Worm (Caenorhabditis elegans) whole organism, L2 larva: ENCODE data around the gene sec-24.1.

ENCODE experiments used
- C34F6.9 ChIP-seq: fragments of 150-350 bp; optimal IDR thresholded peaks from 2 replicates; lab custom pipeline; 2014; ENCODE audit warnings: missing biosample characterization, missing genetic modification characterization
- F13H6.1 ChIP-seq: sonication (generic microtip); optimal IDR thresholded peaks from 2 replicates; lab custom pipeline; 2016; ENCODE audit warnings: missing genetic modification characterization, missing compliant biosample characterization
- R02D3.7 ChIP-seq: fragments of 150-350 bp; optimal IDR thresholded peaks from 2 replicates; lab custom pipeline; 2014; ENCODE audit warnings: missing biosample characterization, missing genetic modification characterization
- Y55F3AM.14 ChIP-seq: fragments of 200-800 bp; sonication (Bioruptor generic); optimal IDR thresholded peaks from 2 replicates; lab custom pipeline; 2018; ENCODE audit warnings: mild to moderate bottlenecking, missing genetic modification characterization, missing compliant biosample characterization
- ZK546.5 ChIP-seq: sonication (generic microtip); optimal IDR thresholded peaks from 2 replicates; lab custom pipeline; 2017; ENCODE audit warnings: missing biosample characterization, missing genetic modification characterization
- blmp-1 ChIP-seq: sonication (generic microtip); optimal IDR thresholded peaks from 2 replicates; lab custom pipeline; 2017; ENCODE audit warnings: missing genetic modification characterization, mild to moderate bottlenecking, missing compliant biosample characterization, antibody characterized with exemption, moderate library complexity; ENCODE audit not compliant: insufficient read depth
- ceh-82 ChIP-seq: fragments of 150-350 bp; optimal IDR thresholded peaks from 2 replicates; lab custom pipeline; 2014; ENCODE audit warnings: missing biosample characterization, missing genetic modification characterization
- crh-2 ChIP-seq: sonication (generic microtip); optimal IDR thresholded peaks from 2 replicates; lab custom pipeline; 2017; ENCODE audit warnings: missing biosample characterization, missing genetic modification characterization
- dmd-4 ChIP-seq: sonication (generic microtip); optimal IDR thresholded peaks from 2 replicates; lab custom pipeline; 2017; ENCODE audit warnings: missing biosample characterization, missing genetic modification characterization
- egl-27 ChIP-seq: sonication (generic microtip); optimal IDR thresholded peaks from 3 replicates; lab custom pipeline; 2017; ENCODE audit warnings: missing biosample characterization, missing genetic modification reagents, missing genetic modification characterization
- elt-1 ChIP-seq: fragments of 150-350 bp; optimal IDR thresholded peaks from 2 replicates; lab custom pipeline; 2014; ENCODE audit warnings: missing biosample characterization, missing genetic modification characterization
- fos-1 ChIP-seq: fragments of 150-350 bp; optimal IDR thresholded peaks from 2 replicates; lab custom pipeline; 2014; ENCODE audit warnings: missing biosample characterization, missing genetic modification characterization
- gmeb-1 ChIP-seq: fragments of 150-350 bp; optimal IDR thresholded peaks from 2 replicates; lab custom pipeline; 2014; ENCODE audit warnings: missing biosample characterization, missing genetic modification characterization
- lin-11 ChIP-seq: fragments of 150-350 bp; sonication (generic microtip); optimal IDR thresholded peaks from 2 replicates; lab custom pipeline; 2014; ENCODE audit warnings: missing biosample characterization, missing genetic modification characterization, inconsistent platforms, mixed read lengths
- lin-13 ChIP-seq: fragments of 150-350 bp; optimal IDR thresholded peaks from 2 replicates; lab custom pipeline; 2014; ENCODE audit warnings: missing biosample characterization, missing genetic modification reagents, missing genetic modification characterization
- lin-39 ChIP-seq: fragments of 150-350 bp; optimal IDR thresholded peaks from 2 replicates; lab custom pipeline; 2014; ENCODE audit warnings: missing biosample characterization, missing genetic modification reagents, missing genetic modification characterization
- lsy-2 ChIP-seq, 2 experiments: fragments of 150-350 bp in 1 of 2; sonication (generic microtip) in 1 of 2; optimal IDR thresholded peaks; 2 replicates each; lab custom pipeline; 2014 to 2017; ENCODE audit warnings: missing biosample characterization in 2 of 2, missing genetic modification characterization in 2 of 2
- mab-5 ChIP-seq: fragments of 150-350 bp; optimal IDR thresholded peaks from 2 replicates; lab custom pipeline; 2014; ENCODE audit warnings: missing biosample characterization, missing genetic modification characterization
- mbf-1 ChIP-seq: sonication (generic microtip); optimal IDR thresholded peaks from 2 replicates; lab custom pipeline; 2017; ENCODE audit warnings: missing biosample characterization, missing genetic modification characterization
- mdl-1 ChIP-seq, 2 experiments: fragments of 150-350 bp in 1 of 2; sonication (generic microtip) in 1 of 2; optimal IDR thresholded peaks; 2 replicates each; lab custom pipeline; 2017; ENCODE audit warnings: missing biosample characterization in 2 of 2, missing genetic modification characterization in 2 of 2
- nhr-11 ChIP-seq: fragments of 150-350 bp; optimal IDR thresholded peaks from 2 replicates; lab custom pipeline; 2014; ENCODE audit warnings: missing biosample characterization, missing genetic modification characterization
- nhr-12 ChIP-seq: fragments of 150-350 bp; optimal IDR thresholded peaks from 2 replicates; lab custom pipeline; 2014; ENCODE audit warnings: missing biosample characterization, missing genetic modification characterization
- nhr-129 ChIP-seq: fragments of 150-350 bp; optimal IDR thresholded peaks from 2 replicates; lab custom pipeline; 2014; ENCODE audit warnings: missing biosample characterization, missing genetic modification characterization
- nhr-237 ChIP-seq: fragments of 150-350 bp; optimal IDR thresholded peaks from 2 replicates; lab custom pipeline; 2014; ENCODE audit warnings: missing biosample characterization, missing genetic modification characterization
- nhr-25 ChIP-seq: fragments of 150-350 bp; sonication (generic microtip); optimal IDR thresholded peaks from 3 replicates; lab custom pipeline; 2014; ENCODE audit warnings: missing biosample characterization, missing genetic modification characterization
- nhr-77 ChIP-seq: fragments of 150-350 bp; optimal IDR thresholded peaks from 2 replicates; lab custom pipeline; 2014; ENCODE audit warnings: missing biosample characterization, missing genetic modification characterization
- sem-4 ChIP-seq: fragments of 150-350 bp; optimal IDR thresholded peaks from 2 replicates; lab custom pipeline; 2014; ENCODE audit warnings: missing biosample characterization, missing genetic modification reagents, missing genetic modification characterization
- skn-1 ChIP-seq: sonication (generic microtip); optimal IDR thresholded peaks from 2 replicates; lab custom pipeline; 2017; ENCODE audit warnings: missing biosample characterization, missing genetic modification characterization
- sma-3 ChIP-seq: sonication (generic microtip); optimal IDR thresholded peaks from 2 replicates; lab custom pipeline; 2016; ENCODE audit warnings: missing genetic modification reagents, missing genetic modification characterization, missing compliant biosample characterization
- sma-9 ChIP-seq, 2 experiments: fragments of 150-350 bp in 1 of 2; sonication (generic microtip) in 1 of 2; optimal IDR thresholded peaks; 2 replicates each; lab custom pipeline; 2014 to 2016; ENCODE audit warnings: missing genetic modification characterization in 2 of 2, mild to moderate bottlenecking in 1 of 2, missing biosample characterization in 1 of 2, missing compliant biosample characterization in 1 of 2, missing genetic modification reagents in 1 of 2, moderate library complexity in 1 of 2
- snpc-4 ChIP-seq: fragments of 150-350 bp; optimal IDR thresholded peaks from 2 replicates; lab custom pipeline; 2014; ENCODE audit warnings: missing biosample characterization, missing genetic modification characterization
- unc-39 ChIP-seq: fragments of 150-350 bp; optimal IDR thresholded peaks from 2 replicates; lab custom pipeline; 2014; ENCODE audit warnings: missing biosample characterization, missing genetic modification characterization
- unc-55 ChIP-seq: fragments of 150-350 bp; sonication (generic microtip); optimal IDR thresholded peaks from 3 replicates; lab custom pipeline; 2014; ENCODE audit warnings: missing biosample characterization, missing genetic modification reagents, missing genetic modification characterization
- ztf-1 ChIP-seq: fragments of 200-800 bp; sonication (Bioruptor generic); conservative IDR thresholded peaks from 2 replicates; pipeline ENCODE4 v1.3.6; 2022; ENCODE audit warnings: missing genetic modification characterization, missing compliant biosample characterization
- ztf-11 ChIP-seq: sonication (generic microtip); optimal IDR thresholded peaks from 2 replicates; lab custom pipeline; 2017; ENCODE audit warnings: missing biosample characterization, missing genetic modification characterization
- ztf-4 ChIP-seq: fragments of 150-350 bp; optimal IDR thresholded peaks from 2 replicates; lab custom pipeline; 2014; ENCODE audit warnings: missing biosample characterization, missing genetic modification characterization

Gene sec-24.1

DNA sequence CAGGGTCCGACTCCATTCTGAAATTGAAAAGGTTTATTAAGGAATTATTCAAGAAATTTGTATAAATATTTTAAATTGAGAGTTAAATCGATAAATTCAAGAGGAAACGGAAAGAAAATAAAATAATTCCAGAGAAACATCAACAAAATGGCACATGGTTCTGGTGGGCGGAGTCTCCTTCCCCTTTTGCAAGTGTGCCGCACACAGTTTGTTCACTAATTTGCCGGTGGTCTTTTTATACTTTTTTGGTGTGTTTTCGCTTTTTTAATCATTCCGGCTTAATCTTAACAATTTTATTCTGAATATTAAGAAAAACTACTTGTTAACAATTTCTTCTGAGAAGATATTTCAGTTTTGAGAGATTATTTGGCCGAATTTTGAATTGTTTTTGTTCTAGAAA, 38.9 kb upstream of the sec-24.1 start, which contains the start of the genes ragc-1 and Y24F12A.1:
Gene ragc-1 (minus strand): TSS at position 25 of the 400 bp plus-strand sequence.
Gene Y24F12A.1 (plus strand): TSS at position 346 of the 400 bp plus-strand sequence.
- TF ChIP-seq nhr-25 (peak; percentile 51), F13H6.1 (tag; lab: Kevin White, UChicago) (peak; percentile 29), nhr-129 (tag; lab: Kevin White, UChicago) (peak; percentile 69), gmeb-1 (tag; lab: Kevin White, UChicago) (peak; percentile 40), mbf-1 (no peak), unc-39 (tag; lab: Kevin White, UChicago) (no peak), elt-1 (no peak), sma-3 (peak; percentile 55), blmp-1 (tag; lab: Kevin White, UChicago) (peak; percentile 31), C34F6.9 (tag; lab: Kevin White, UChicago) (peak; percentile 72), snpc-4 (tag; lab: Kevin White, UChicago) (peak; percentile 18), crh-2 (tag; lab: Kevin White, UChicago) (peak; percentile 50), mdl-1 (tag; optimal IDR thresholded peaks at IDR 0.05; lab: Kevin White, UChicago) (no peak), lsy-2 (tag; optimal IDR thresholded peaks at IDR 0.05; lab: Kevin White, UChicago) (peak in 1 of 2 experiments; percentile 72), fos-1 (tag; lab: Kevin White, UChicago) (peak; percentile 13), R02D3.7 (tag; lab: Kevin White, UChicago) (no peak), sma-9 (GFP tag; optimal IDR thresholded peaks at IDR 0.05; lab: Kevin White, UChicago) (peak; percentile 18), sma-9 (tag; optimal IDR thresholded peaks at IDR 0.05; lab: Kevin White, UChicago) (no peak), dmd-4 (tag; lab: Kevin White, UChicago) (no peak), ztf-1 (GFP tag; lab: Robert Waterston, UW) (no peak), skn-1 (tag; lab: Kevin White, UChicago) (peak; percentile 30), sem-4 (no peak), lin-13 (peak; percentile 27), unc-55 (peak; percentile 68)

DNA sequence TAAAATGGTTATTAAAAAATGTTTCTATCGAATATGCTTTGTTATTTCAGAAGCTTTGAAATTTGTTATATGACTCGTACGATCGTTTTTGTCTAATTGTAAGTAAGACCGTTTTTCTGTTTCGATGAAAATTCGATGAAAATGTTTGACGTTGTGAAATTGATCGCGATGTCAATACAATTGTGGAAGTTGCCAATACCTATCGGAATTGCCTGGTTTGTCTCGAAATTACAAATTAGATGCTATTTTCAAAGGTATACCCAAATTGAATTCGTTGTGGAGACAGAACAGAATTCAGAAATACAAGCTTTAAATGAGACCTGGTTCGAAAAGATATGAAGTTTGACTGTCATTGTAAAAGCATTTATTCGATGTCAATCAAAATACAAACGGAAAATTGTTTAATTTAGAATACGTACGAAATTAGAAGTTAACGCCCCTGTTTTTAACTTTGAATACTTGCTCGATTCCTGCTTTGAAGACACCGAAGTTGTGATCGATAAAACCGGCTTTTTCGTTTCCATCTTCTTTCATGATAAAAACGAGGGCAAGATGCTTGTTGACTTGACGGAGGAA, 37.4 kb upstream of the sec-24.1 start:
- TF ChIP-seq nhr-77 (tag; lab: Kevin White, UChicago) (no peak), nhr-129 (tag; lab: Kevin White, UChicago) (no peak), ceh-82 (tag; lab: Kevin White, UChicago) (no peak), mbf-1 (no peak), F13H6.1 (tag; lab: Kevin White, UChicago) (no peak), nhr-237 (no peak), ztf-4 (tag; lab: Kevin White, UChicago) (no peak), ZK546.5 (no peak), nhr-12 (no peak), ztf-11 (no peak), lin-11 (tag; lab: Kevin White, UChicago) (no peak), nhr-11 (tag; lab: Kevin White, UChicago) (no peak), snpc-4 (tag; lab: Kevin White, UChicago) (no peak), Y55F3AM.14 (GFP tag; lab: Kevin White, UChicago) (no peak), skn-1 (tag; lab: Kevin White, UChicago) (no peak)

DNA sequence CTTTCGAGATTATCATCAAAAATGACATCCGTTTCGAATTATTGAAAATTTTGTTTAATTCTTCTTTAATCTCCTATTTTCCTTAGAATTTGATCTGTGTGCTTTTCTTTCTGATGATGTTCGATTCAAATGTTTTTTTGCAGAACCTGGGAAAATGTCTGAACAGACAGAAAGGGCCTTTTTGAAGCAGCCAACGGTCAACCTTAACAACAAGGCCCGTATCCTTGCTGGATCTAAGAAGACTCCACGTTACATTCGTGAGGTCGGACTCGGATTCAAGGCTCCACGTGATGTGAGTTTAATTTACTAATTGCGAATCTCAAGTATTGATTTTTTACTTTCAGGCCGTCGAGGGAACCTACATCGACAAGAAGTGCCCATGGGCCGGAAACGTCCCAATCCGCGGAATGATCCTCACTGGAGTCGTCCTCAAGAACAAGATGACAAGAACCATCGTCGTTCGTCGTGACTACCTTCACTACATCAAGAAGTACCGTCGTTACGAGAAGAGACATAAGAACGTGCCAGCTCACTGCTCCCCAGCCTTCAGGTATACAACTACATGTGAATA, 36.6 kb upstream of the sec-24.1 start, which contains the start of gene rps-11:
Gene rps-11 (plus strand): TSS at position 144 of the 571 bp plus-strand sequence.
- TF ChIP-seq snpc-4 (tag; lab: Kevin White, UChicago) (no peak), unc-55 (no peak), elt-1 (no peak), mab-5 (no peak), F13H6.1 (tag; lab: Kevin White, UChicago) (no peak), nhr-12 (no peak), egl-27 (tag; lab: Kevin White, UChicago) (no peak), dmd-4 (tag; lab: Kevin White, UChicago) (no peak), gmeb-1 (tag; lab: Kevin White, UChicago) (no peak), lin-39 (no peak), ztf-1 (GFP tag; lab: Robert Waterston, UW) (no peak)
